Fruit fly (Drosophila melanogaster) whole organism, embryonic: Measurements from ENCODE around the gene Syx18.

Experiments used
- BEAF-32 ChIP-seq: fragments of 200-800 bp; sonication (Bioruptor generic); optimal IDR thresholded peaks from 3 replicates; lab custom pipeline; 2017; ENCODE audit warnings: missing biosample characterization, missing genetic modification characterization, mild to moderate bottlenecking, moderate library complexity, missing genetic modification reagents
- CG10543 ChIP-seq: fragments of 200-800 bp; sonication (Bioruptor generic); optimal IDR thresholded peaks from 3 replicates; lab custom pipeline; 2017; ENCODE audit warnings: missing biosample characterization, mild to moderate bottlenecking, missing genetic modification characterization, moderate library complexity
- CG11504 ChIP-seq: fragments of 200-800 bp; sonication (Bioruptor generic); optimal IDR thresholded peaks from 3 replicates; lab custom pipeline; 2019; ENCODE audit warnings: missing biosample characterization, mild to moderate bottlenecking, missing genetic modification characterization, moderate library complexity
- CG12299 ChIP-seq: fragments of 200-800 bp; sonication (Bioruptor generic); optimal IDR thresholded peaks from 2 replicates; lab custom pipeline; 2018; ENCODE audit warnings: missing biosample characterization, mild to moderate bottlenecking, missing genetic modification characterization
- CG1233 ChIP-seq: fragments of 200-800 bp; sonication (Bioruptor generic); optimal IDR thresholded peaks from 4 replicates; lab custom pipeline; 2018; ENCODE audit warnings: missing biosample characterization, mild to moderate bottlenecking, missing genetic modification characterization
- CG13296 ChIP-seq: fragments of 200-800 bp; sonication (Bioruptor generic); optimal IDR thresholded peaks from 3 replicates; lab custom pipeline; 2018; ENCODE audit warnings: missing biosample characterization, mild to moderate bottlenecking, missing genetic modification characterization
- CG17359 ChIP-seq: fragments of 200-800 bp; sonication (Bioruptor generic); optimal IDR thresholded peaks from 3 replicates; lab custom pipeline; 2018; ENCODE audit warnings: missing biosample characterization, mild to moderate bottlenecking, missing genetic modification characterization, moderate library complexity
- CG2678 ChIP-seq: fragments of 200-800 bp; sonication (Bioruptor generic); optimal IDR thresholded peaks from 3 replicates; lab custom pipeline; 2019; ENCODE audit warnings: missing biosample characterization, mild to moderate bottlenecking, missing genetic modification characterization, moderate library complexity
- CG2875 ChIP-seq: fragments of 200-800 bp; sonication (Bioruptor generic); optimal IDR thresholded peaks from 2 replicates; lab custom pipeline; 2017; ENCODE audit warnings: missing biosample characterization, mild to moderate bottlenecking, missing genetic modification characterization, missing genetic modification reagents
- CG3163 ChIP-seq: fragments of 200-800 bp; sonication (Bioruptor generic); optimal IDR thresholded peaks from 3 replicates; lab custom pipeline; 2016; ENCODE audit warnings: missing biosample characterization, missing genetic modification characterization
- CG42726 ChIP-seq: fragments of 200-800 bp; sonication (Bioruptor generic); IDR thresholded peaks from 2 replicates; pipeline ENCODE4 v1.3.6; 2022; ENCODE audit warnings: missing biosample characterization, missing genetic modification characterization; ENCODE audit not compliant: partially characterized antibody
- CG5180 ChIP-seq: fragments of 200-800 bp; sonication (Bioruptor generic); optimal IDR thresholded peaks from 3 replicates; lab custom pipeline; 2017; ENCODE audit warnings: missing biosample characterization, missing genetic modification characterization, mild to moderate bottlenecking, moderate library complexity, missing genetic modification reagents
- CG6854 ChIP-seq: fragments of 200-800 bp; sonication (Bioruptor generic); optimal IDR thresholded peaks from 3 replicates; lab custom pipeline; 2017; ENCODE audit warnings: missing biosample characterization, mild to moderate bottlenecking, missing genetic modification characterization
- CG7839 ChIP-seq: fragments of 200-800 bp; sonication (Bioruptor generic); optimal IDR thresholded peaks from 3 replicates; lab custom pipeline; 2018; ENCODE audit warnings: missing biosample characterization, mild to moderate bottlenecking, missing genetic modification characterization, moderate library complexity
- CG8290 ChIP-seq, 3 experiments: fragments of 200-800 bp; sonication (Bioruptor generic); optimal IDR thresholded peaks; 2 replicates each; lab custom pipeline; 2016 to 2019; ENCODE audit warnings: missing biosample characterization in 3 of 3, missing genetic modification characterization in 3 of 3, mild to moderate bottlenecking in 2 of 3, moderate library complexity in 1 of 3
- CTCF ChIP-seq: fragments of 200-800 bp; sonication (Bioruptor generic); optimal IDR thresholded peaks from 2 replicates; lab custom pipeline; 2017; ENCODE audit warnings: missing biosample characterization, mild to moderate bottlenecking, missing genetic modification characterization, moderate library complexity
- Dek ChIP-seq: fragments of 200-800 bp; sonication (Bioruptor generic); optimal IDR thresholded peaks from 3 replicates; lab custom pipeline; 2019; ENCODE audit warnings: missing biosample characterization, mild to moderate bottlenecking, missing genetic modification characterization, moderate library complexity
- Dp ChIP-seq: fragments of 200-800 bp; sonication (Bioruptor generic); optimal IDR thresholded peaks from 2 replicates; lab custom pipeline; 2018; ENCODE audit warnings: missing biosample characterization, mild to moderate bottlenecking, missing genetic modification characterization, moderate library complexity
- Fer1 ChIP-seq: fragments of 200-800 bp; sonication (Bioruptor generic); optimal IDR thresholded peaks from 2 replicates; lab custom pipeline; 2017; ENCODE audit warnings: missing biosample characterization, mild to moderate bottlenecking, missing genetic modification characterization
- HLHmδ ChIP-seq: fragments of 200-800 bp; sonication (Bioruptor generic); optimal IDR thresholded peaks from 2 replicates; lab custom pipeline; 2018; ENCODE audit warnings: missing biosample characterization, mild to moderate bottlenecking, missing genetic modification characterization, moderate library complexity
- Hmr ChIP-seq: fragments of 200-800 bp; sonication (Bioruptor generic); optimal IDR thresholded peaks from 3 replicates; lab custom pipeline; 2017; ENCODE audit warnings: mild to moderate bottlenecking, missing biosample characterization, missing genetic modification reagents, missing genetic modification characterization
- Hr78 ChIP-seq, 2 experiments: fragments of 200-800 bp in 1 of 2; fragments of >200 bp in 1 of 2; sonication (Bioruptor generic) in 1 of 2; optimal IDR thresholded peaks; 2 replicates each; lab custom pipeline; 2017 to 2019; ENCODE audit warnings: missing biosample characterization in 2 of 2, missing genetic modification characterization in 2 of 2, mild to moderate bottlenecking in 1 of 2, moderate library complexity in 1 of 2
- Jarid2 ChIP-seq: fragments of 200-800 bp; sonication (Bioruptor generic); optimal IDR thresholded peaks from 3 replicates; lab custom pipeline; 2017; ENCODE audit warnings: mild to moderate bottlenecking, missing biosample characterization, missing genetic modification reagents, missing genetic modification characterization
- MTF-1 ChIP-seq: fragments of 200-800 bp; sonication (Bioruptor generic); optimal IDR thresholded peaks from 2 replicates; lab custom pipeline; 2018; ENCODE audit warnings: missing biosample characterization, mild to moderate bottlenecking, missing genetic modification characterization, borderline replicate concordance
- NC2α ChIP-seq: fragments of 200-800 bp; sonication (Bioruptor generic); optimal IDR thresholded peaks from 2 replicates; lab custom pipeline; 2016; ENCODE audit warnings: missing biosample characterization, missing genetic modification characterization
- NC2β ChIP-seq: fragments of 200-800 bp; sonication (Bioruptor generic); optimal IDR thresholded peaks from 2 replicates; lab custom pipeline; 2016; ENCODE audit warnings: missing biosample characterization, missing genetic modification characterization
- Opbp ChIP-seq: fragments of 200-800 bp; sonication (Bioruptor generic); IDR thresholded peaks from 3 replicates; pipeline ENCODE4 v1.3.6; 2022; ENCODE audit warnings: missing biosample characterization, missing genetic modification characterization; ENCODE audit not compliant: partially characterized antibody
- Pdp1 ChIP-seq, 2 experiments: fragments of 200-800 bp; sonication (Bioruptor generic); optimal IDR thresholded peaks; 3 replicates each; lab custom pipeline; 2016; ENCODE audit warnings: missing biosample characterization in 2 of 2, missing genetic modification characterization in 2 of 2, mild to moderate bottlenecking in 1 of 2, moderate library complexity in 1 of 2
- Ptx1 ChIP-seq: fragments of 200-800 bp; sonication (Bioruptor generic); IDR thresholded peaks from 2 replicates; pipeline ENCODE4 v1.3.6; 2022; ENCODE audit warnings: missing biosample characterization, missing genetic modification characterization
- Side ChIP-seq: fragments of 200-800 bp; sonication (Bioruptor generic); optimal IDR thresholded peaks from 2 replicates; lab custom pipeline; 2016; ENCODE audit warnings: missing biosample characterization, missing genetic modification characterization
- Trl ChIP-seq, 3 experiments: fragments of >200 bp in 2 of 3; fragments of 200-800 bp in 1 of 3; sonication (Bioruptor generic) in 1 of 3; optimal IDR thresholded peaks; 2 replicates in 1 of 3; 3 replicates in 2 of 3; lab custom pipeline; 2016 to 2017; ENCODE audit warnings: missing biosample characterization in 1 of 3, missing genetic modification characterization in 1 of 3
- cad ChIP-seq: fragments of >200 bp; optimal IDR thresholded peaks from 2 replicates; lab custom pipeline; 2017; ENCODE audit warnings: missing biosample characterization, missing genetic modification characterization
- crc ChIP-seq: fragments of 200-800 bp; sonication (Bioruptor generic); optimal IDR thresholded peaks from 2 replicates; lab custom pipeline; 2016; ENCODE audit warnings: missing biosample characterization, missing genetic modification characterization
- crp ChIP-seq, 2 experiments: fragments of 200-800 bp; sonication (Bioruptor generic); optimal IDR thresholded peaks; 2 replicates in 1 of 2; 3 replicates in 1 of 2; lab custom pipeline; 2017; ENCODE audit warnings: missing biosample characterization in 2 of 2, missing genetic modification characterization in 2 of 2, mild to moderate bottlenecking in 1 of 2, moderate library complexity in 1 of 2
- cwo ChIP-seq: fragments of 200-800 bp; sonication (Bioruptor generic); optimal IDR thresholded peaks from 3 replicates; lab custom pipeline; 2017; ENCODE audit warnings: missing biosample characterization, missing genetic modification characterization, mild to moderate bottlenecking, moderate library complexity, missing genetic modification reagents
- ftz-f1 ChIP-seq: fragments of 200-800 bp; sonication (Bioruptor generic); optimal IDR thresholded peaks from 2 replicates; lab custom pipeline; 2016; ENCODE audit warnings: missing biosample characterization, missing genetic modification characterization
- lbe ChIP-seq: fragments of 200-800 bp; sonication (Bioruptor generic); optimal IDR thresholded peaks from 2 replicates; lab custom pipeline; 2016; ENCODE audit warnings: missing biosample characterization, mild to moderate bottlenecking, missing genetic modification characterization
- mam ChIP-seq: fragments of 200-800 bp; sonication (Bioruptor generic); optimal IDR thresholded peaks from 3 replicates; lab custom pipeline; 2016; ENCODE audit warnings: missing biosample characterization, missing genetic modification characterization
- nau ChIP-seq: fragments of 200-800 bp; sonication (Bioruptor generic); optimal IDR thresholded peaks from 3 replicates; lab custom pipeline; 2017; ENCODE audit warnings: missing biosample characterization, mild to moderate bottlenecking, missing genetic modification characterization, missing genetic modification reagents
- nerfin-1 ChIP-seq: fragments of 200-800 bp; sonication (Bioruptor generic); optimal IDR thresholded peaks from 3 replicates; lab custom pipeline; 2019; ENCODE audit warnings: missing biosample characterization, mild to moderate bottlenecking, missing genetic modification characterization, moderate library complexity
- sqz ChIP-seq: fragments of 200-800 bp; sonication (Bioruptor generic); optimal IDR thresholded peaks from 3 replicates; lab custom pipeline; 2018; ENCODE audit warnings: missing biosample characterization, mild to moderate bottlenecking, missing genetic modification characterization
- stwl ChIP-seq: fragments of 200-800 bp; sonication (Bioruptor generic); optimal IDR thresholded peaks from 3 replicates; lab custom pipeline; 2018; ENCODE audit warnings: missing biosample characterization, mild to moderate bottlenecking, missing genetic modification characterization, moderate library complexity
- tll ChIP-seq, 2 experiments: fragments of 200-800 bp in 1 of 2; fragments of >200 bp in 1 of 2; sonication (Bioruptor generic) in 1 of 2; optimal IDR thresholded peaks; 2 replicates each; lab custom pipeline; 2017 to 2019; ENCODE audit warnings: missing biosample characterization in 2 of 2, missing genetic modification characterization in 2 of 2, mild to moderate bottlenecking in 1 of 2, moderate library complexity in 1 of 2
- zen2 ChIP-seq: fragments of 200-800 bp; sonication (Bioruptor generic); IDR thresholded peaks from 3 replicates; pipeline ENCODE4 v1.3.6; 2022; ENCODE audit warnings: missing biosample characterization, missing genetic modification characterization; ENCODE audit not compliant: partially characterized antibody
- zf30C ChIP-seq: fragments of 200-800 bp; sonication (Bioruptor generic); optimal IDR thresholded peaks from 3 replicates; lab custom pipeline; 2018; ENCODE audit warnings: missing biosample characterization, mild to moderate bottlenecking, missing genetic modification characterization

Gene Syx18

DNA sequence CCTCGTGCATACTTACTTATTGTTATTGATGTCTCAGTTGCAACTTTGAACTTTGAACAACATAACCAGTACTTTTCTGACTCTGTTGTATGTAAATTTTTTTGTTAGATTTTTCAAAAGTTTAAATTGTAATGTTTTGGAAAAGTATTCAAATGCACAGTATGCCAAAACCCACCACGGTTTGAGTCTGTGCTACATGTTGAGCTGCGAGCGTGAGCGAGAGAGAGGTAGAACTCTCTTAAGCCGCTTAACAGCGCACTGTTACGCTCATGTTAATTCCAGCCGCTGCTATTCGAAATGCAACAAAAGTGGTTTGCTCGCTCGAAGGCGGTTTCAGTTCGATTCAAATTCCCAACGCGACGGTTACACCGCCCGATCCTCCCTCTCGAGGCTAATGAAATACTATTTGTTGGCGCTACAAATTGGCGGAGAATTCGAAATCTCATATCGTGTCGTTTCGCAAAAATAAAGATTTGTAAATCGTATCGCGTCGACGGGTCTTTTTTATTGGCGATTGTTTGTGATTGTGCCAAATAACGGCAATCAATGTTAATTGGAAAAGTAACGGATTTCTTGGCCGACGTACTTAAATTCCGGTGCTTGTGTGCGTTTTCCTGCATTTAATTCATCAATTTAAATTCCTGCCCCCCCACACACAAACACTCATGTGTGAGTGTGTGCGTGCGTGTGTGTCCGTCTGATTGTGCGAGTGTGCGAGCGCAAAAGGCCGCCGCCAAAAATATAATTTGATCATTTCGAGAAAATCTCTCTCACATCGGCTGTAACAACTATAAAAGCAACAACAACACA lies 36.3 kb downstream of the Syx18 start (continued):
- TF ChIP-seq CG3163 (GFP tag; lab: Kevin White, UChicago) (peak; percentile 91), CG6854 (no peak), CG42726 (GFP tag; lab: Robert Waterston, UW) (no peak), cwo (GFP tag; lab: Kevin White, UChicago) (no peak), Side (GFP tag; lab: Kevin White, UChicago) (peak; percentile 5), CG7839 (tag; lab: Kevin White, UChicago) (peak; percentile 15), tll (GFP tag; optimal IDR thresholded peaks at IDR 0.05; lab: Kevin White, UChicago) (no peak), CG2875 (GFP tag; lab: Kevin White, UChicago) (peak; percentile 14), nerfin-1 (tag; lab: Kevin White, UChicago) (peak; percentile 33), zen2 (no peak), CG10543 (peak; percentile 12), CG11504 (tag; lab: Kevin White, UChicago) (peak; percentile 17), BEAF-32 (GFP tag; lab: Kevin White, UChicago) (peak; percentile 3), cad (GFP tag; lab: Kevin White, UChicago) (no peak), crc (GFP tag; lab: Kevin White, UChicago) (no peak), Hr78 (GFP tag; optimal IDR thresholded peaks at IDR 0.05; lab: Kevin White, UChicago) (peak in 1 of 2 experiments; percentile 23), CTCF (GFP tag; lab: Kevin White, UChicago) (peak; percentile 55), zf30C (GFP tag; lab: Kevin White, UChicago) (peak; percentile 17), CG5180 (GFP tag; lab: Kevin White, UChicago) (peak; percentile 97), lbe (GFP tag; lab: Kevin White, UChicago) (no peak), Fer1 (GFP tag; lab: Kevin White, UChicago) (peak; percentile 35), Pdp1 (GFP tag; optimal IDR thresholded peaks at IDR 0.05; lab: Kevin White, UChicago) (peak in 1 of 2 experiments; percentile 9), Trl (optimal IDR thresholded peaks at IDR 0.05; lab: Kevin White, UChicago) (peak; percentile 67 to 71), Trl (GFP tag; optimal IDR thresholded peaks at IDR 0.05; lab: Kevin White, UChicago) (no peak), NC2α (peak; percentile 80), mam (GFP tag; lab: Kevin White, UChicago) (no peak), Jarid2 (GFP tag; lab: Kevin White, UChicago) (peak; percentile 97), Dek (tag; lab: Kevin White, UChicago) (peak; percentile 10), stwl (tag; lab: Kevin White, UChicago) (peak; percentile 40), CG2678 (peak; percentile 8), CG1233 (GFP tag; lab: Kevin White, UChicago) (peak; percentile 28), MTF-1 (GFP tag; lab: Kevin White, UChicago) (peak; percentile 29), Hmr (GFP tag; lab: Kevin White, UChicago) (peak; percentile 46), Opbp (GFP tag; lab: Robert Waterston, UW) (no peak), CG17359 (tag; lab: Kevin White, UChicago) (peak; percentile 22), crp (GFP tag; optimal IDR thresholded peaks at IDR 0.05; lab: Kevin White, UChicago) (peak in 1 of 2 experiments; percentile 31), NC2β (GFP tag; lab: Kevin White, UChicago) (peak; percentile 29), nau (GFP tag; lab: Kevin White, UChicago) (peak; percentile 42), CG12299 (tag; lab: Kevin White, UChicago) (peak; percentile 31), Ptx1 (no peak), sqz (GFP tag; lab: Kevin White, UChicago) (peak; percentile 51), CG8290 (GFP tag; optimal IDR thresholded peaks at IDR 0.05; lab: Kevin White, UChicago) (no peak), CG8290 (tag; optimal IDR thresholded peaks at IDR 0.05; lab: Kevin White, UChicago) (peak in 1 of 2 experiments; percentile 75), Dp (GFP tag; lab: Kevin White, UChicago) (peak; percentile 24), HLHmδ (GFP tag; lab: Kevin White, UChicago) (peak; percentile 35), ftz-f1 (GFP tag; lab: Kevin White, UChicago) (peak; percentile 21), CG13296 (GFP tag; lab: Kevin White, UChicago) (peak; percentile 22)
